Worm (Caenorhabditis elegans): ENCODE data around the gene ZK430.5.

DNA sequence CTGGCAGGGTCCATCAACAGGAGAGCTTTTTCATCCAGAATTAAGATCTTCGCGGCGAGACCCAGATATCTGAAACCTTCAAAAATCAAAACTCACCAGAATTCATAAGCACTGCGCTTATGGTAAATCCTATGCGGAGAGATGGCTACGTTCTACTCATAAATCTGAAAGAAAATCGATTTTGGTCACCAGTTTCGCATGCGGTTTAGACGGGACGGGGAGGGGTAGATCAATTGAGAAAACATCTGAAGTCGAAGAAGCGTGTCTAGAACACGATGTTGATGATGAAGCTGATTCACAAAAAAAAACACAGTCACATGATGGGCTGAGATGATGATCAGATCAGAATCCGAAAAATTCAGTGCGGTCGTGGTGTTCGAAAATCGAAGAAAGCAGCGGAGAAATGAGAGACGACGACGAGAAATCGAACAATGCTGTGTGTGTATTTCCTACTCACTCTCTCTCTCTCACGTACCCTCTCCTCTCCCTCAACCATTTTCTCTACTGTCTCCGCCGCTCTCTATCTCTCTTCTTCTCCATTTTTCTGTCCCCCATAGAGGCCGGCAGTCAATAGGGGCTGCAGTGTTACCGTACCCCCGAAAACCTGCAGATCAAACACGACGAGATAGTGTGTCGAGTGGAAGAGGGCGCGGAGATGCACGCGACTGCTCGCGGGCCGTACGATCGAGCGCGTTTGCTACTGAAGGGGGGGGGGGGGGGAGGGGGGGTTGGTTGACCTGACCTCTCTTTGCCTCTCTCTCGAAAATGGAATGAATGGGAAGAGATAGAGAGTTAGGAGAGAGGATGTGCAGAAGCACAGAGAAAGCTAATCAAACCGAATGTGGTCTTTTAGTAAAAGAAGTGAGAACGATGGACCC lies 28.9 kb upstream of the ZK430.5 start, which contains the start of gene ntl-2:
- TF ChIP-seq him-1 (tag; optimal IDR thresholded peaks at IDR 0.05) (peak; percentile 79), dao-5 (tag; optimal IDR thresholded peaks at IDR 0.05) (no peak)
